ENCODE assay signal across 1 worm cellular context in the genomic region with DNA sequence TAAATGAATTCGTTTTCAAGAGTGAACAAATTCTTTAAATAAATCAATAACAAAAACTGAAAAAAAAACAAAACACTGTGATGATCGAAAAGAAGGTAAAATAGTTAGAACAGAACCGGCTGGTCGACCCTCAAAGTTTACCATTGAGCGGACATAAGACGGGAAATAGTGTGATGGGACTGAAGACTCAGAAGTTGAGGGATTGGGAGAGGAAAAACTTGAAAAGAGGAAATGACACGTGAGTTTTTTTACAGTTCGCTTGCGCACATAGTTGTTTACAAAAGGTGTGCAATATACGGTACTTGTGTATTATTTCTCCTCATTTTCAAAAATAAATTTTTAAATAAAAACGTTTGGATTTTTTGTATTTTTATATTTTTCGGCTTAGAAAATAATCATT.
TF ChIP-seq lines count a peak whose summit lies in the region.

No protein-coding gene starts in this region.

TF ChIP-seq in whole organism, L2 larva, 48 proteins besides CTCF, POLR2A, EP300 and RAD21 (continued from another document):
- TF ChIP-seq unc-62 (GFP tag; optimal IDR thresholded peaks at IDR 0.05; lab: Kevin White, UChicago) (no peak), ceh-82 (tag; optimal IDR thresholded peaks at IDR 0.05; lab: Kevin White, UChicago) (no peak), nhr-23 (tag; optimal IDR thresholded peaks at IDR 0.05; lab: Kevin White, UChicago) (no peak)
